Worm (Caenorhabditis elegans) whole organism, L4/young adult: ENCODE data around the gene Y43F8C.23.

Experiments
- W03F9.2 ChIP-seq: fragments of 150-350 bp; optimal IDR thresholded peaks from 2 replicates; lab custom pipeline; 2014; ENCODE audit warnings: missing biosample characterization, missing genetic modification characterization
- dao-5 ChIP-seq: sonication (generic microtip); optimal IDR thresholded peaks from 2 replicates; lab custom pipeline; 2016; ENCODE audit warnings: missing genotype, missing genetic modification characterization, moderate library complexity, missing compliant biosample characterization
- him-1 ChIP-seq: sonication (generic microtip); optimal IDR thresholded peaks from 2 replicates; lab custom pipeline; 2016; ENCODE audit warnings: missing genotype, missing genetic modification reagents, missing genetic modification characterization, missing compliant biosample characterization

- no peak for TF ChIP-seq him-1 (tag; lab: Kevin White, UChicago)
- no peak for TF ChIP-seq W03F9.2 (tag; lab: Kevin White, UChicago)
- no peak for TF ChIP-seq dao-5
Measured at ce11 chrV:19673298-19673903, 38.1 kb downstream of the Y43F8C.23 start.
